Fruit fly (Drosophila melanogaster) Kc167 (cell line): Measurements from ENCODE around the gene CG8773.

Source experiments
- Myc ChIP-seq: fragments of >200 bp; optimal IDR thresholded peaks from 2 replicates; lab custom pipeline; 2017; ENCODE audit warnings: missing external identifiers
- Sin3A ChIP-seq: fragments of >200 bp; optimal IDR thresholded peaks from 2 replicates; lab custom pipeline; 2018; ENCODE audit warnings: missing external identifiers
- h ChIP-seq: fragments of >200 bp; optimal IDR thresholded peaks from 3 replicates; lab custom pipeline; 2018; ENCODE audit warnings: missing external identifiers
- insv ChIP-seq: fragments of >200 bp; optimal IDR thresholded peaks from 3 replicates; lab custom pipeline; 2018; ENCODE audit warnings: missing external identifiers
- psq ChIP-seq: fragments of >200 bp; optimal IDR thresholded peaks from 2 replicates; lab custom pipeline; 2017; ENCODE audit warnings: missing external identifiers
- ttk ChIP-seq: sonication (Bioruptor generic); optimal IDR thresholded peaks from 2 replicates; lab custom pipeline; 2017; ENCODE audit warnings: missing external identifiers

CG8773 gene

DNA sequence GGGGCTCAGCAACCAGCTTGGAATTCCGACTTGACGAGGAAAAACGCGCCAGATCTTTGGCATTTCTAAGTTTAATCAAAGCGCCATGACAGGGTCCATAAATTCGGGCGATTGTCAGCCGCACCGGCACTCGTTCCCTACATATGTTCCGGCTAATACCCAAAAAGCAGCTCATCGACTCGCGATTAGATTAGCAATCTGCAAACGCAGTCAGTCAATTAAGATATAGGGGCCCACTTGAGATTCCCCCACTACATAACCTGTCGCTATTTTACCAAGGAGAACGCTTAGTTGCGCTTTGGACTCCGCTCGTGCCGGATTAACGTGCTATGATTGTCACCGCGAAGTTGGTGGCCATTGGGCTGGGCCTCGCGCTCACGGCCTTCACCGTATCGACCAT, at the start of gene CG8773:
Gene CG8773 (plus strand): TSS at position 288 of the 400 bp plus-strand sequence.
- TF ChIP-seq psq (lab: Kevin White, UChicago) (no peak), ttk (no peak), Sin3A (lab: Kevin White, UChicago) (no peak), insv (lab: Kevin White, UChicago) (no peak), h (lab: Kevin White, UChicago) (no peak), Myc (lab: Kevin White, UChicago) (no peak)

DNA sequence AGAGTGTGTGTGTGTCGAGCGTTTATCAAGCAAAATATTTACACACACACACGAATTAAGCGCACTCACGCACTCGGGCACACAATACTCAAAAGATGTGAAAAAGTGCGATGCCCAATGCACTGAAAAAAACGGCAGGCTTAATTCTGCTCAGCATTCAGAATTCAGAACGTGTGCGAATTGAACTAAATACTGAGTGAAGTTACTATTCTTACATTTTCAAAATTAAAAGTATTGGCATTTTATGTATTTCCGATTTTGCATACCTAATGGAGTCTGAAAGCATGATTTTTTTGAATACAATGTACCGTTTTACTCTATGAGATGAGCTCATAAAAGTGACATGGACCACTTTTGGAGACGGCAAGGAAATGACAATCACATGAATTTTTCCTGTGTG, 37.4 kb upstream of the CG8773 start:
- TF ChIP-seq h (lab: Kevin White, UChicago) (no peak), ttk (no peak), insv (lab: Kevin White, UChicago) (no peak)

DNA sequence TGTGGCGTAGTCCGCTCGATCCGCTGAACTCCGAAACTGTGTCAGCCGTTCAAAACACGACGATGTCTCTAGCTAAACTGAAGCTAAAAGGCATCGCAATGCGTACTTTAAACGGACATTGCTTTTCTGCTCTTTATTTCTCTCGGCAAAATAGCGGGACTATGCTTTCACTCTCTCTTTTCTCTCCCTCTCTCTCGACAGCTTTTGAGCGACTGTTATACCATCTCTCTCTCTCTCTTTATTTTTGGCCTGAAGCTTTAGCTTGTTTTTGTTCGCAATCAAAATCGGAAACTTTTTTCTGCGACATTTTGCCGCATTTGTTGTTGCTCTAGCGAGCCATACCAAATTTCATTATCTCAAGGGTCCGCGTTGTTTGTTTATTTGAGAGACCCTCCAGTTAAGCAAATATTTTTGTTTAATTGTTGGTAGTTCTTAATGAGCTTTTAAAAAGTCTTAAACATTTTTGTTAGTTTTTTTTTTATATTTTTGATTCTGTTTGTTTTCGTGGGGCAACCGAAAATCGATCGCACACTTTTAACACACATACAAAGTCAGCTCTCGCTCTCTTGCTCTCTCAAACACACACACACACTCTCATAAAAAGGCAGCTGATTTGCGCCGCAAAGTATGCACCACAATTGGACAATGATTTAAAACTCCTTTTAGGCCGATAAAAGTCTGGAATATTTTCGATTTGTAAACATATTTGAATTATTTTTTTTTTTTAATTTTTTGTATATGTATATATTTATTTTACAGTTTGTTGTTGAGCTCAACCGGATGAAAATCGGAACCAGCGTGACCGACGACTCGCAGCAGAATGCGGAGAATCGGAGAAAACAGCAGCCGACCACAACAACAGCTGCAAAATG, 35.6 kb upstream of the CG8773 start, which contains the start of gene Ace:
Gene Ace (minus strand): TSS at position 822 of the 872 bp plus-strand sequence.
- TF ChIP-seq h (lab: Kevin White, UChicago) (no peak), ttk (no peak), Sin3A (lab: Kevin White, UChicago) (no peak), insv (lab: Kevin White, UChicago) (no peak), Myc (lab: Kevin White, UChicago) (no peak), psq (lab: Kevin White, UChicago) (no peak)

DNA sequence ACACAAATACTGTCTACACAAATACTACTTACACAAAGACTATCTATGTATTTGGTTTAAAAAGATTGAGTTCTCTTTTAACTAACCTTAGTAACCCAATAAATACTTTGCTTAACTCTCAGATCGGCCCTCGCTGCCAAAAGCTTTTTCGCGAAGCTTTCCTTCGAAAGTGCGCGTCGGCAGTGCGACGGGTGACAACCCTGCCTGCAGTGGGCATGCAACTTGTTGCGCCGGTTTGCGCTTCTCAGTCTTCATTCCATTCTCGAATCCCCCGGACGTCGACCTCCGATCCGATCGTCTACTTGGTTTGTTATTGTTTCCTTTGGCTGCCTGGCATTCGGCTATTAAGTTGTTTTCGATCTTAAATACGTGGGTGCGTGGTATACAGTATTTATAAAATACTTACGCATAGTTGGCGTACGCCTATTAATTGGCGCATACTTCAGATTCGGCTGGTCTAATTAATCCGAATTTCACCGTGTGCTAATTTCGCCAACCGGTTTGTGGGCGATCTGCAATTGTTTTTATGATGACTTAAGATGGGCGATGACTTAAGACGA, 34.4 kb upstream of the CG8773 start, which contains the start of gene CG11686:
Gene CG11686 (plus strand): TSS at position 243 of the 560 bp plus-strand sequence.
- TF ChIP-seq ttk, result no peak
- TF ChIP-seq psq (lab: Kevin White, UChicago), result no peak
- TF ChIP-seq h (lab: Kevin White, UChicago), result no peak
- no peak for TF ChIP-seq Myc (lab: Kevin White, UChicago)
- no peak for TF ChIP-seq Sin3A (lab: Kevin White, UChicago)
- TF ChIP-seq insv (lab: Kevin White, UChicago), result no peak

DNA sequence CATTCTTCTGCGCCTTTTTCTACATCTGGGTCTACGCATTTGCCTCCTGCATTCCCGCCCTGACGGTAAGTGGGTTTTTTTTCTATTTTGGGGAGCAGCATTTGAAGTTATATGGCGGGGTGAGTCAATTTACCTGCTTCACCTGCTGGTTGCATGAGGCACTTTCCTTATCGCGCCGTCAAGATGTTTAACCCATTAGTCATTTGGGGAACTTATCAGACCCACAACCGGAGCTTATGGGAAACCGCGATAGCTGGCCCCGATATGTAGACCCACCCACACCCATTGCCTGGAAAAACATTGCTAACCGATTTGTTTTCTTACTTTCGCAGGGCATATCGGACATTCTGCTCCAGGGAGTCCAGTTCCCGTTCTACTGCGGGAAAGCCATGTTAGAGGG, 32.8 kb upstream of the CG8773 start:
- no peak for TF ChIP-seq h (lab: Kevin White, UChicago)
- TF ChIP-seq Sin3A (lab: Kevin White, UChicago), result no peak
- TF ChIP-seq psq (lab: Kevin White, UChicago), result no peak
- no peak for TF ChIP-seq ttk
- TF ChIP-seq Myc (lab: Kevin White, UChicago), result no peak
- no peak for TF ChIP-seq insv (lab: Kevin White, UChicago)

DNA sequence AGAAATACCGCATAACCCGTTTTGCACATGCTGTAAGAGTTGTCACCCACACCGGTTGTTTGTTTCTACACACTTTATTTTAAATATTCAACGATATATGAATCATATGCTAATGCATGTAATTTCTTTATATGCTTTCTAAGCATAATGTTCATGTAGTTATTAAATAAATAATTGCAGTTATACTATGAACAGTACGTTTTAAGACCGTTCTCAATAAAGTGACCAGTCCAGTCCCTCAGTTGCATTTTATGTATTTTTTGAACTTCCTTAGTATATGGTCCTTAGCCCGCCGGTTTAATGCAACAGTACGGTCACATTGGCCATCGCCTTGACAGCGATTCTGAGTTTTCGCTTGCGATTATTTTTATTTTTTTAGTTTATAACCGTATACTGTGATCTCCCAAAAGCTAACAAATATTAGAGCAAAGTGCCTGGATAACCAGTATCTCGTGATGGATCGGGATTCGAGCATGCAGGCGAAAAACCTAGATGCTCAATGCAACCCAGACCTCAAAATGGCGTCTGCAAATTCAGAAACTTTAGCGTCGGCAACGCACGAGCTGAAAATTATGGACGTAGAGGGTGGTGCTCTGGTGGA, 30.4 kb upstream of the CG8773 start, which contains the start of gene Ravus:
Gene Ravus (minus strand): TSS at position 1 of the 601 bp plus-strand sequence.
- TF ChIP-seq Myc (lab: Kevin White, UChicago), result no peak
- TF ChIP-seq insv (lab: Kevin White, UChicago), result no peak
- TF ChIP-seq ttk, result no peak
- TF ChIP-seq h (lab: Kevin White, UChicago), result no peak
- TF ChIP-seq psq (lab: Kevin White, UChicago), result no peak
- TF ChIP-seq Sin3A (lab: Kevin White, UChicago), result no peak

DNA sequence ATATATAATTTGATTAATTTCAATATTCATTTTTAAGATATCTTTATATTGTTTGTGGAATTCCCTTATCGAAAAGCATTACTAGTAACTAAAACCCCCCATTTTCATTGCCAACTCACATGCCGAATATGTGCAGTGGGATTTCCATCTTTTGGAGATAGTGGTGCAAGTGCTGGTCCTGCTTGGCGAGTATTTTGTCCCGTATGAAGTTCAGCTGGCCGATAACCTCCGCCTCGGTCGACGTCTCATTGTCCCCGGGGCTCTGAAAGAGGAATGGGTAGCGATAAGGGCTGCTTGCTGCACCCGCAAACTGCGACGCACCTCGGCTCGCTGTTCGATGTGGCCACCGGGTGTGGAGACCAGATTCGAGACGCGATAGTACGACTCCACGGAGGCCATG, 23.9 kb upstream of the CG8773 start:
- TF ChIP-seq ttk, result no peak

DNA sequence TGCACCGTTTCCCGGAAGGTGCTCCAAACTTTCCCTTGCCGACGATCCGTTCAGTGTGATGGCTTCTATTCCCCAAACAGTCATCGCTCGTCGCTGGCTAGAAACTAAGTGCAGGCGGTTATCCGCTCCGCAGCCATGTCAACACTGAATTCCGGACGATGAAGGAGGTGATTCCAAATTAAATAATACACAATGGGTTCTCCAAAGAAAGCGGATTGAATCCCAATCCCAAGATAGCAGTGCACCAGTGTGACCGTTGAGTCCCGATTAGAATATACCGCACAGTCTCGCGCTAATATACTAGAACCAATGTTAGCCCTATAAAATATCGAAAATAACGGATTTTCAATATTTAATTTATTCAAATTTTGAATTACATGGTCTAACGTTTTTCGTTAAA, 22.8 kb upstream of the CG8773 start, which contains the start of gene TBC1D5:
Gene TBC1D5 (minus strand): TSS at position 254 of the 400 bp plus-strand sequence.
- no peak for TF ChIP-seq Sin3A (lab: Kevin White, UChicago)
- TF ChIP-seq ttk, result no peak
- TF ChIP-seq insv (lab: Kevin White, UChicago), result no peak
- TF ChIP-seq Myc (lab: Kevin White, UChicago), result no peak
- TF ChIP-seq psq (lab: Kevin White, UChicago), result no peak
- no peak for TF ChIP-seq h (lab: Kevin White, UChicago)

DNA sequence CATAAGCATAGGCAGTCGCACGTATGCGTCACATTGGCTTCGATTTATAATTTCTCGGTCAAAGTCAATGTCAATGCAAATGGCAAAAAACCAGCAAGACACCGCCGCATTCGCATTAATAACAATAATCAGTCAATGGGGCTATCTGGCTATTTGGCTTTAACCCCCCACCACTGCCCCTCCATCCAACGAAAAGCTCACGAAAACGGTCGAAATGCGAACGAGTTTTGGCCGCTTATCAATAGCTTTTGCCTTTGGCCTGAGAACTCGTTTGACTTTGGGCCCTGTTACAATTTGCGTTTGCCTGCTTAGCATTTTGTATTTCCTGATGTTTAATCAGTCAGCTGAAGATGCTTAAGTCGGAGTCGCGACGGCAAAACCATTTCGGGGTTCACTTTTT, 21.1 kb upstream of the CG8773 start:
- TF ChIP-seq psq (lab: Kevin White, UChicago) (no peak), ttk (no peak), Myc (lab: Kevin White, UChicago) (no peak), h (lab: Kevin White, UChicago) (no peak), insv (lab: Kevin White, UChicago) (no peak), Sin3A (lab: Kevin White, UChicago) (no peak)

DNA sequence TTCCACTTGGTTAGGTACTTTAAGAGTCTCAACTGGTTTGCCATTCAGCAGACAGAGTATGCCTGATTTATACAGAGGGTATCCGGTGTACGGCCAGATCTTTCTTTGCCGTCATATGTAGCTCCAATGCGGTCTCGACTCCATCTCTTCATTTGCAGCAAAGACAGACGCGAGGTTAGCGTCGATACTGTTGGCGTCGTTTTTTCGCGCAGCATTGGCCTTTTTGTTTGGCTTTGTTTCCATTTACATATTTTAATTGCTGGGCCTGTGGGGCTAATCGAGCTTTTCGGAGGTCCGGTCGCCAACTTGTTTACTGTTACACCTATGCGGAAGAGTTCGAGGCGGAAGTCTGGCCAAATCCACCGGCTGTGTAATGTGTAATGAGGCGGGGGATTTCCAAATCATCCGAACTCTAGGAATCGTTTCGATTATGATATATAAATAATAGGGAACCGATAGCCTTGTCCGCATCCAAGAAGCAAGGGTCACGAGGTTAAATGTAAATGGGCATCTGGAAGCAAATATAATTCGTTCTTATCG, 20.2 kb upstream of the CG8773 start:
- TF ChIP-seq insv (lab: Kevin White, UChicago), result no peak
- no peak for TF ChIP-seq psq (lab: Kevin White, UChicago)
- no peak for TF ChIP-seq ttk
- no peak for TF ChIP-seq Sin3A (lab: Kevin White, UChicago)
- TF ChIP-seq h (lab: Kevin White, UChicago), result no peak
- TF ChIP-seq Myc (lab: Kevin White, UChicago), result no peak

DNA sequence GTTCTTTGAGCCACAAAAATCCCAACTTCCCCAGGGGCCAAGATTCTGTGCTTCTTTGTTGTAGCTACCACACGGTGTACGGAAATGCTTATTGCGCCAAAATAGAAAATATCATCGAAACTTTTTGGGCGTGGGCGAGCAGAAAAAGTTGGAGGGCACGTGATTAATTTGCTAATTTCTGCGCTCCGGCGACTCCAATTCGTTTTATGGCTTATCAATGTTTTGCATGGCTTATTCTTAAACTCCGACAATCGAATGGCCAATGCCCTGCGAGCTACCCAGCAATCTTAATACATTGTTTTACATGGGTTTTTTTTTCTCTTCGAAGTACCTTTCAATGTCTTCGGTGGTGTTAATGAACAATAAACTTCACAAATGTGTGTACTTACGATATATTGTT, 19.1 kb upstream of the CG8773 start:
- no peak for TF ChIP-seq h (lab: Kevin White, UChicago)
- TF ChIP-seq insv (lab: Kevin White, UChicago), result no peak
- no peak for TF ChIP-seq Myc (lab: Kevin White, UChicago)
- no peak for TF ChIP-seq ttk
- no peak for TF ChIP-seq psq (lab: Kevin White, UChicago)
- no peak for TF ChIP-seq Sin3A (lab: Kevin White, UChicago)
